Worm (Caenorhabditis elegans): Measurements from ENCODE around the gene flp-21.

Gene flp-21

ce11 chrV:7777098-7777497, 16.1 kb upstream of the flp-21 start, which contains the start of gene C26F1.3:
C26F1.3 (plus strand) TSS chrV:7777300.
- no peak for TF ChIP-seq unc-62 (GFP tag; optimal IDR thresholded peaks at IDR 0.05)

DNA sequence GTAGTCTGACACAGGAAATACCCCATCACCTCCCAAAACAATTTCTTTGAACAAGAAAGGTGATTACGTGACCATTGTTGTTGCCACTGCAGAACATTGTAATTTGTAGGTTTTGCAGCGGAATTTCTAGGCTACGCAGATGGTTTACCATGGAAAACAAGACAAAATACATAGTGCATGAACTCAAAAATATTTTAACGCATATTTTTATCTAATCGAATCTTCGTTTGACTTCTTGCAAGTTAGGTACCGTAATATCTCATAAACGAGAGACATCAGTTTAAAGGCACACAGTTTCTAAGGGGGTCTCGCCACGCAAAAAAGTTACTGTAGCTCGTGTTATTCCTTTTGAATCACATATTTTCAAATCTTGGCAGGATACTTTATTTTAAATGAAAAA, 14.2 kb upstream of the flp-21 start:
- TF ChIP-seq unc-62 (GFP tag; optimal IDR thresholded peaks at IDR 0.05) = no peak

DNA sequence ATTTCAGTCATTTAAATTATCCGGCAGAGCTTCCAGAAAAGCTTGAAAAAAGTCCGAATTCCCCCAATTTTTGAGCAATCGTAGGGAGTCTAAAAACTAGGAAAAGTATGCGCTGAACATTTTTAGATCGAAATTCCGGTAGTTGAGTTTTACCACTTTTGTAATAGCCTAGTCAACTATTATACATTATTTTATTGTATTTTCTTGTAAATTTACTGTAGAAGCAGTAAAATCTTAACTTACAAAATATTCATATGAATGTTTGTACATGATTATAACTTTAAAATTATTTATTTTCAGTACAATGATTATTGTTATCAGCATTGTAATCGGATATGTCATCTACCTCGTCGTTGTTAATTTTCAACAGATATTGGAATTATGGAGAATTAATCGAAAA, 11.7 kb upstream of the flp-21 start, which contains the start of gene cyp-32A1:
Gene cyp-32A1 (plus strand): TSS at position 301 of the 400 bp plus-strand sequence.
- TF ChIP-seq unc-62 (GFP tag; optimal IDR thresholded peaks at IDR 0.05) = no peak

ce11 chrV:7785117-7785516, 8.1 kb upstream of the flp-21 start, which contains the start of gene C26F1.1:
C26F1.1 (plus strand) TSS chrV:7785417.
- no peak for TF ChIP-seq unc-62 (GFP tag; optimal IDR thresholded peaks at IDR 0.05)

ce11 chrV:7785885-7786284, 7.3 kb upstream of the flp-21 start:
- TF ChIP-seq unc-62 (GFP tag; optimal IDR thresholded peaks at IDR 0.05) = no peak

DNA sequence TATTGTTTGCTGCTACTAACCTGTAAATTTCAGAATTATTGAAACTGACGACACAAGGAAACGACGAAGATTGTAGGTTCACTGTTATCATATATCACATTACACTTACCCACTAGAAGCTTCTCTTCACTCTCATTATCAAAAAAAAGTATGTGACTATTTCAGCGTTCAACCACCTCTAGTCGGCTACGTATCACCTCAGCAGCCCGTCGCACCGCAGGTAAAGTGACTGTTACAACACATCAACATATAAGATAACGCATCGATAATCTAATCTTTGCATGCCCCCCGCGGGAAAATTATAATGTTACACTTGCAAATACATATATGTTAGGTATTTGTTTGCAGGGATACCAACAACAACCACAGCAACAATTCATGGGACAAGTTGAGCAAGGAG, 6.5 kb upstream of the flp-21 start:
- TF ChIP-seq unc-62 (GFP tag; optimal IDR thresholded peaks at IDR 0.05) = no peak

DNA sequence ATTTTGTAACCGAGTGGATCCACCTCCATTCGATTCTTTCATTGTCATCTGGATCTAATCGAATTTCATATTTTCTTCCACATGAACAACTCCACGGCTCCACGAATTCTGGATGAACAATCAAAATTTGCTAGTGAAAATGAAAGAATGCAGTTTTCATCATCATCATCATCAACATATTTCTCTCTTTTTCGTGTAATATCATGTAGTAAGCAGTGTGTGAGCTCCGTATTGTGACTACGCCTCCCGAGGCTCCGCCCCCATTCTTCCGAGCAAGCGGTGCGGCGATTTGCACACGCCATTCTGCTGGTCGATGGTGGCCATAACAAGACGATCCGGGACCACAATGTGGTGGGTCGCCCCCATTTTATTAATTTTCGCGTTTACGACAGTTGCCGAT, 4.9 kb downstream of the flp-21 start, which contains the start of gene ZK742.7:
Gene ZK742.7 (plus strand): TSS at position 301 of the 400 bp plus-strand sequence.
- TF ChIP-seq unc-62 (GFP tag; optimal IDR thresholded peaks at IDR 0.05) = no peak

DNA sequence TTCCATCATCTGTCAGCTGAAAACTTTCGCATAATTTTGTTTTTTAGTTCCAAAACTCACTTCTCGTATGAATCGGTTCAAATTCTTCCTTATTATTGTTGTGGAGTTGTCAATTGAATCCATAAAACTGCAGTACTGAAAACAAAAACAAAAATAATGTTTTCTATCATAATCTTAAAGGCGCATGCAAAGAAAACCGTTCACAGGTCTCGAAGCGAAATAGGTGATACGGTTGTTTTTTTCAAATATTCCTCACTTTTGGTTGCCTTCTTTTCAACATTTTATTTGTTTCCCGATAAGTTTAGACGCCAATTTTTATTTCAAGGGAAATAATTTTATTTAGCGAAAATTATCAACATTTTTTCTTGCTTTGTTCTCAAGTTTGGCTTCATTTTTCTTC, 10.4 kb downstream of the flp-21 start:
- no peak for TF ChIP-seq unc-62 (GFP tag; optimal IDR thresholded peaks at IDR 0.05)

- no peak for TF ChIP-seq unc-62 (GFP tag; optimal IDR thresholded peaks at IDR 0.05)
Observed at ce11 chrV:7804064-7804800, 11.1 kb downstream of the flp-21 start, which contains the start of gene uvs-1. uvs-1 (minus strand) TSS chrV:7804208.

DNA sequence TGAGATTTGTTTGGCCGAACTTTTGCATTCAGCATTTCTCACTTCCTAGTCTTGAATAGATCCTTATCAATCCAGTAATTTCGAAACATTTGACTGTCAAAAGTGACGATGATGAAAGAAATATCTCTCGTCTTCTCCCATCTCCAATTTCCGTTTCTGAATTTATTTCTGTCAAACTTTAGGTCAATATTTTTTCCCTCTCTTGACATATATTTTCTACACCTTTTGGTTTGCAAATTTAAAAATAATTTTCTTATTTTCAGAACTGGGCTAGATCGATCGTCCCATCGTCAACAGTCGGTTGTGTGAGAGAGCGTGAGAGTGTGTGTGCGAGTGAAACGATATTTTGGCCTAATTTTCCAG, 11.6 kb downstream of the flp-21 start, which contains the start of gene xpo-1:
Gene xpo-1 (plus strand): TSS at position 264 of the 363 bp plus-strand sequence.
- no peak for TF ChIP-seq unc-62 (GFP tag; optimal IDR thresholded peaks at IDR 0.05)

ce11 chrV:7806629-7807028, 13.5 kb downstream of the flp-21 start:
- no peak for TF ChIP-seq unc-62 (GFP tag; optimal IDR thresholded peaks at IDR 0.05)

DNA sequence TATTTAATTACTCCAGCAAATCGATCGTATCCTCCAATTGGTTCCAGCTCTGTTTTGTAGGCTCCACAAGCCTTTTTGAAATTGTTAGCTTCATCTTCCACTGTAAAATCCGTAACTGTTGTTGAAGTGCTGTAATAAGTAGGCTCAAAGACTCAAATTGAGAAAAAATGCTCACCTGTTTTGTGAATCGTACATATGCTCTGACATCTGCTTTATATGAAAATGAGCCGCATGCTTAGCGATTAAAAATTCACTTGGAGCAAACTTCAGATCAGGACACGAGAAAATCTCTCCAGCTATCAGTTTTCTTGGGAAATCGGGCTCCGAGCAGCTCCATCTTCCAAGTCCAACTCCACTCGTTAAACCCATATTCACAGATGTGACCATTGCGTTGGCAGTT, 15.3 kb downstream of the flp-21 start:
- TF ChIP-seq unc-62 (GFP tag; optimal IDR thresholded peaks at IDR 0.05) = no peak

ce11 chrV:7809320-7810256, 16.4 kb downstream of the flp-21 start, which contains the start of gene ZK742.3:
ZK742.3 (minus strand) TSS chrV:7809912.
- no peak for TF ChIP-seq unc-62 (GFP tag; optimal IDR thresholded peaks at IDR 0.05)

DNA sequence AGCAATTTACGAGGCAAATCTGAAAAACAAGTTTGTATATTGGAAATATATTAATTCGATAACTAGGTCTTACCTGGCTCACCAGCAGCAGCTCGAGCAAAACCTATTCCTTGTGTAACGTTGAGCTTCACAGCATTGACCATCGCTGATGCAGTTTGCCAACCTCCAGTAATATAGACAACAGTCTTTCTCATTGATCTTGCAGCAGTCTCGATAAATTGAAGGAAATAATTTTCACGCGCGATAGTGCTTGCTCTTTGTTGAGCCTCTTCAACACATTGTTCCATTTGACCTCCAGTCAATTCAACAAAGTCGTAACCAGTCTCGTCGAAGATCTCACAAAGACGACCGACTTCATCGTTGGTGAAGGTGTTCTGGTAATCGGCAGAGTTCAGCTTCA, 17.4 kb downstream of the flp-21 start:
- TF ChIP-seq unc-62 (GFP tag; optimal IDR thresholded peaks at IDR 0.05) = no peak

DNA sequence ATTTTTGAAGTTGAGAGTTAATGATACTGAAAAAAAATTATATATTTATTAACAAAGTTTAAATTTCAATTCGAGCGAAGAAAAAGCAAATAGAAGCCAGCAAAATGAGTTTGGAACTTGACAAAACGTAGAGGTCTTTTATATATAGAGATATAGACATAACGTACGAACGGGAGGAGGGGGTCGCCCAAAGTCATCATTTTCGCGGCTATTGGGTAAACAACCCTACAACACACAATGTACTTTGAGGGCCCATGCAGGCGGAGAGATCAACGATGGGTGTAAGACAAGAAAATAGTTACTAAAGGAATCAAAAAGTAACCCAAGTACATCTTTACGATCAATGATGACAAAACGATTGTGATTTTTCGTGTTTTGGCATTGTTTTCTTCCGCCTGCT, 18.6 kb downstream of the flp-21 start, which contains the start of gene ZK742.4:
Gene ZK742.4 (minus strand): TSS at position 35 of the 400 bp plus-strand sequence.
- no peak for TF ChIP-seq unc-62 (GFP tag; optimal IDR thresholded peaks at IDR 0.05)

DNA sequence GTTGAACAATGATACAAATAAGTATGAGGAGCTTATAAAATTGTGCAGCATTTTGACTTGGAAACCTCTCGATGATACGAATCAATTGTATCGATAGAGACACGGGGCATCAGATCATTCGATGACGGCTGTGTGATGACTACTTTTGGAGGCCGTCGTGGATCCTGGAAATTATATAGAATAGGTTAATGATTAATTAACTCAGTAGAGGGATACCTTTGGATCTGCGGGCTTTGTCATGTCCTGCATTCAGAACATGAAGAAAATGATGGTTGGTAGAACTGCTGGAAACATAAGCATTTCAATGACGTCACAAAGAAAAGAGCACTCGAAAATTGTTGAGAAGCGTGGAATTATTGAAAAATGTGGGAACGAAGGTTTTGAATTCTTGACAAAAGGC, 21.4 kb downstream of the flp-21 start, which contains the start of gene ZK742.6:
Gene ZK742.6 (minus strand): TSS at position 342 of the 400 bp plus-strand sequence.
- no peak for TF ChIP-seq unc-62 (GFP tag; optimal IDR thresholded peaks at IDR 0.05)

All from whole organism, dauer.